Fruit fly (Drosophila melanogaster) whole organism, embryonic: ENCODE data around the gene Fie.

Source experiments
- B-H2 ChIP-seq: fragments of 200-800 bp; sonication (Bioruptor generic); optimal IDR thresholded peaks from 2 replicates; lab custom pipeline; 2018; ENCODE audit warnings: missing biosample characterization, mild to moderate bottlenecking, missing genetic modification characterization
- CG10543 ChIP-seq: fragments of 200-800 bp; sonication (Bioruptor generic); optimal IDR thresholded peaks from 3 replicates; lab custom pipeline; 2017; ENCODE audit warnings: missing biosample characterization, mild to moderate bottlenecking, missing genetic modification characterization, moderate library complexity
- CG10979 ChIP-seq: fragments of 200-800 bp; sonication (Bioruptor generic); optimal IDR thresholded peaks from 2 replicates; lab custom pipeline; 2018; ENCODE audit warnings: missing biosample characterization, mild to moderate bottlenecking, missing genetic modification characterization, moderate library complexity
- CG11695 ChIP-seq: fragments of 200-800 bp; sonication (Bioruptor generic); IDR thresholded peaks from 3 replicates; pipeline ENCODE4 v1.3.6; 2022; ENCODE audit warnings: missing biosample characterization, missing genetic modification characterization
- CG11696 ChIP-seq: fragments of 200-800 bp; sonication (Bioruptor generic); IDR thresholded peaks from 2 replicates; pipeline ENCODE4 v1.3.6; 2022; ENCODE audit warnings: missing biosample characterization, missing genetic modification characterization
- CG12391 ChIP-seq: fragments of 200-800 bp; sonication (Bioruptor generic); optimal IDR thresholded peaks from 3 replicates; lab custom pipeline; 2018; ENCODE audit warnings: missing biosample characterization, mild to moderate bottlenecking, missing genetic modification characterization, moderate library complexity
- CG12942 ChIP-seq: fragments of 200-800 bp; sonication (Bioruptor generic); optimal IDR thresholded peaks from 3 replicates; lab custom pipeline; 2016; ENCODE audit warnings: missing biosample characterization, missing genetic modification characterization
- CG14441 ChIP-seq: fragments of 200-800 bp; sonication (Bioruptor generic); IDR thresholded peaks from 2 replicates; pipeline ENCODE4 v1.3.6; 2022; ENCODE audit warnings: missing biosample characterization, missing genetic modification characterization
- CG1647 ChIP-seq: fragments of 200-800 bp; sonication (Bioruptor generic); optimal IDR thresholded peaks from 3 replicates; lab custom pipeline; 2016; ENCODE audit warnings: missing biosample characterization, missing genetic modification characterization
- CG17612 ChIP-seq: fragments of 200-800 bp; sonication (Bioruptor generic); IDR thresholded peaks from 2 replicates; pipeline ENCODE4 v1.3.6; 2022; ENCODE audit warnings: missing biosample characterization, missing genetic modification characterization
- CG17802 ChIP-seq: fragments of 200-800 bp; sonication (Bioruptor generic); optimal IDR thresholded peaks from 2 replicates; lab custom pipeline; 2018; ENCODE audit warnings: missing biosample characterization, mild to moderate bottlenecking, missing genetic modification characterization, moderate library complexity
- CG17912 ChIP-seq: fragments of 200-800 bp; sonication (Bioruptor generic); optimal IDR thresholded peaks from 2 replicates; lab custom pipeline; 2018; ENCODE audit warnings: missing biosample characterization, mild to moderate bottlenecking, missing genetic modification characterization
- CG18619 ChIP-seq: fragments of 200-800 bp; sonication (Bioruptor generic); optimal IDR thresholded peaks from 3 replicates; lab custom pipeline; 2017; ENCODE audit warnings: missing biosample characterization, mild to moderate bottlenecking, missing genetic modification characterization
- CG2120 ChIP-seq: fragments of 200-800 bp; sonication (Bioruptor generic); optimal IDR thresholded peaks from 3 replicates; lab custom pipeline; 2016; ENCODE audit warnings: missing biosample characterization, missing genetic modification characterization
- CG2678 ChIP-seq: fragments of 200-800 bp; sonication (Bioruptor generic); optimal IDR thresholded peaks from 3 replicates; lab custom pipeline; 2019; ENCODE audit warnings: missing biosample characterization, mild to moderate bottlenecking, missing genetic modification characterization, moderate library complexity
- CG3726 ChIP-seq: fragments of 200-800 bp; sonication (Bioruptor generic); IDR thresholded peaks from 3 replicates; pipeline ENCODE4, ENCODE4 v1.3.6; 2022; ENCODE audit warnings: missing biosample characterization, missing genetic modification characterization
- CG3838 ChIP-seq: fragments of 200-800 bp; sonication (Bioruptor generic); optimal IDR thresholded peaks from 3 replicates; lab custom pipeline; 2016; ENCODE audit warnings: missing biosample characterization, missing genetic modification characterization
- CG43689 ChIP-seq: fragments of 200-800 bp; sonication (Bioruptor generic); IDR thresholded peaks from 2 replicates; pipeline ENCODE4 v1.3.6; 2022; ENCODE audit warnings: missing biosample characterization, missing genetic modification characterization
- CG7786 ChIP-seq: fragments of 200-800 bp; sonication (Bioruptor generic); optimal IDR thresholded peaks from 2 replicates; lab custom pipeline; 2016; ENCODE audit warnings: missing biosample characterization, missing genetic modification characterization
- CG9437 ChIP-seq: fragments of 200-800 bp; sonication (Bioruptor generic); optimal IDR thresholded peaks from 2 replicates; lab custom pipeline; 2018; ENCODE audit warnings: missing biosample characterization, mild to moderate bottlenecking, missing genetic modification characterization
- CG9876 ChIP-seq: fragments of 200-800 bp; sonication (Bioruptor generic); optimal IDR thresholded peaks from 2 replicates; lab custom pipeline; 2016; ENCODE audit warnings: missing biosample characterization, missing genetic modification characterization
- CG9932 ChIP-seq: fragments of 200-800 bp; sonication (Bioruptor generic); IDR thresholded peaks from 2 replicates; pipeline ENCODE4 v1.3.6; 2022; ENCODE audit warnings: missing biosample characterization, missing genetic modification characterization
- Fer1 ChIP-seq: fragments of 200-800 bp; sonication (Bioruptor generic); optimal IDR thresholded peaks from 2 replicates; lab custom pipeline; 2017; ENCODE audit warnings: missing biosample characterization, mild to moderate bottlenecking, missing genetic modification characterization
- Hey ChIP-seq: fragments of 200-800 bp; sonication (Bioruptor generic); optimal IDR thresholded peaks from 3 replicates; lab custom pipeline; 2018; ENCODE audit warnings: missing biosample characterization, mild to moderate bottlenecking, missing genetic modification characterization
- HmgD ChIP-seq: fragments of 200-800 bp; sonication (Bioruptor generic); optimal IDR thresholded peaks from 3 replicates; lab custom pipeline; 2016; ENCODE audit warnings: missing biosample characterization, missing genetic modification characterization
- Lpt ChIP-seq: fragments of >200 bp; optimal IDR thresholded peaks from 2 replicates; lab custom pipeline; 2018; ENCODE audit warnings: missing biosample characterization, missing genetic modification characterization
- Myb ChIP-seq: fragments of 200-800 bp; sonication (Bioruptor generic); optimal IDR thresholded peaks from 2 replicates; lab custom pipeline; 2016; ENCODE audit warnings: missing biosample characterization, missing genetic modification characterization
- NC2β ChIP-seq: fragments of 200-800 bp; sonication (Bioruptor generic); optimal IDR thresholded peaks from 2 replicates; lab custom pipeline; 2016; ENCODE audit warnings: missing biosample characterization, missing genetic modification characterization
- Neu2 ChIP-seq: fragments of 200-800 bp; sonication (Bioruptor generic); optimal IDR thresholded peaks from 3 replicates; lab custom pipeline; 2016; ENCODE audit warnings: missing biosample characterization, missing genetic modification characterization, borderline replicate concordance
- Nf-YC ChIP-seq: fragments of 200-800 bp; optimal IDR thresholded peaks from 3 replicates; lab custom pipeline; 2019; ENCODE audit warnings: missing biosample characterization, mild to moderate bottlenecking, missing genetic modification characterization, moderate library complexity
- Rx ChIP-seq: fragments of 200-800 bp; sonication (Bioruptor generic); IDR thresholded peaks from 2 replicates; pipeline ENCODE4 v1.3.6; 2022; ENCODE audit warnings: missing biosample characterization, missing genetic modification characterization
- Sin3A ChIP-seq: fragments of >200 bp; optimal IDR thresholded peaks from 2 replicates; lab custom pipeline; 2018
- ara ChIP-seq: fragments of 200-800 bp; sonication (Bioruptor generic); IDR thresholded peaks from 2 replicates; pipeline ENCODE4 v1.3.6; 2022; ENCODE audit warnings: missing biosample characterization, missing genetic modification characterization
- chinmo ChIP-seq: fragments of 200-800 bp; sonication (Bioruptor generic); IDR thresholded peaks from 4 replicates; pipeline ENCODE4 v1.3.6; 2022; ENCODE audit warnings: missing biosample characterization, missing genetic modification characterization; ENCODE audit not compliant: partially characterized antibody
- da ChIP-seq: fragments of 200-800 bp; sonication (Bioruptor generic); optimal IDR thresholded peaks from 2 replicates; lab custom pipeline; 2016; ENCODE audit warnings: missing biosample characterization, missing genetic modification characterization
- ewg ChIP-seq: fragments of 200-800 bp; sonication (Bioruptor generic); optimal IDR thresholded peaks from 3 replicates; lab custom pipeline; 2017; ENCODE audit warnings: mild to moderate bottlenecking, missing biosample characterization, missing genetic modification reagents, missing genetic modification characterization
- eyg ChIP-seq: fragments of 200-800 bp; sonication (Bioruptor generic); optimal IDR thresholded peaks from 3 replicates; lab custom pipeline; 2016; ENCODE audit warnings: missing biosample characterization, missing genetic modification characterization
- fd102C ChIP-seq: fragments of 200-800 bp; sonication (Bioruptor generic); optimal IDR thresholded peaks from 2 replicates; lab custom pipeline; 2018; ENCODE audit warnings: missing biosample characterization, mild to moderate bottlenecking, missing genetic modification characterization, moderate library complexity
- h ChIP-seq: fragments of >200 bp; optimal IDR thresholded peaks from 2 replicates; lab custom pipeline; 2017
- lbe ChIP-seq: fragments of 200-800 bp; sonication (Bioruptor generic); optimal IDR thresholded peaks from 2 replicates; lab custom pipeline; 2016; ENCODE audit warnings: missing biosample characterization, mild to moderate bottlenecking, missing genetic modification characterization
- luna ChIP-seq: fragments of 200-800 bp; sonication (Bioruptor generic); optimal IDR thresholded peaks from 2 replicates; lab custom pipeline; 2016; ENCODE audit warnings: missing biosample characterization, missing genetic modification characterization
- otp ChIP-seq: fragments of 200-800 bp; sonication (Bioruptor generic); IDR thresholded peaks from 3 replicates; pipeline ENCODE4, ENCODE4 v1.3.6; 2022; ENCODE audit warnings: missing biosample characterization, missing genetic modification characterization
- rib ChIP-seq: fragments of 200-800 bp; sonication (Bioruptor generic); IDR thresholded peaks from 2 replicates; pipeline ENCODE4 v1.3.6; 2022; ENCODE audit warnings: missing biosample characterization, missing genetic modification characterization
- slbo ChIP-seq: fragments of 200-800 bp; sonication (Bioruptor generic); IDR thresholded peaks from 2 replicates; pipeline ENCODE4 v1.3.6; 2022; ENCODE audit warnings: missing biosample characterization, missing genetic modification characterization
- tll ChIP-seq, 2 experiments: fragments of 200-800 bp in 1 of 2; fragments of >200 bp in 1 of 2; sonication (Bioruptor generic) in 1 of 2; optimal IDR thresholded peaks; 2 replicates each; lab custom pipeline; 2017 to 2019; ENCODE audit warnings: missing biosample characterization in 2 of 2, missing genetic modification characterization in 2 of 2, mild to moderate bottlenecking in 1 of 2, moderate library complexity in 1 of 2
- twi ChIP-seq: fragments of 200-800 bp; optimal IDR thresholded peaks from 2 replicates; lab custom pipeline; 2019; ENCODE audit warnings: missing biosample characterization, mild to moderate bottlenecking, missing genetic modification characterization, moderate library complexity
- usp ChIP-seq: fragments of >200 bp; optimal IDR thresholded peaks from 2 replicates; lab custom pipeline; 2017; ENCODE audit warnings: missing biosample characterization, missing genetic modification characterization
- vfl ChIP-seq: fragments of 200-800 bp; sonication (Bioruptor generic); optimal IDR thresholded peaks from 2 replicates; lab custom pipeline; 2016; ENCODE audit warnings: missing biosample characterization, missing genetic modification characterization
- zen ChIP-seq: fragments of 200-800 bp; sonication (Bioruptor generic); optimal IDR thresholded peaks from 3 replicates; lab custom pipeline; 2018; ENCODE audit warnings: missing biosample characterization, mild to moderate bottlenecking, missing genetic modification characterization, moderate library complexity
- zfh2 ChIP-seq: fragments of 200-800 bp; sonication (Bioruptor generic); optimal IDR thresholded peaks from 2 replicates; lab custom pipeline; 2016; ENCODE audit warnings: missing biosample characterization, missing genetic modification characterization

Fie gene

DNA sequence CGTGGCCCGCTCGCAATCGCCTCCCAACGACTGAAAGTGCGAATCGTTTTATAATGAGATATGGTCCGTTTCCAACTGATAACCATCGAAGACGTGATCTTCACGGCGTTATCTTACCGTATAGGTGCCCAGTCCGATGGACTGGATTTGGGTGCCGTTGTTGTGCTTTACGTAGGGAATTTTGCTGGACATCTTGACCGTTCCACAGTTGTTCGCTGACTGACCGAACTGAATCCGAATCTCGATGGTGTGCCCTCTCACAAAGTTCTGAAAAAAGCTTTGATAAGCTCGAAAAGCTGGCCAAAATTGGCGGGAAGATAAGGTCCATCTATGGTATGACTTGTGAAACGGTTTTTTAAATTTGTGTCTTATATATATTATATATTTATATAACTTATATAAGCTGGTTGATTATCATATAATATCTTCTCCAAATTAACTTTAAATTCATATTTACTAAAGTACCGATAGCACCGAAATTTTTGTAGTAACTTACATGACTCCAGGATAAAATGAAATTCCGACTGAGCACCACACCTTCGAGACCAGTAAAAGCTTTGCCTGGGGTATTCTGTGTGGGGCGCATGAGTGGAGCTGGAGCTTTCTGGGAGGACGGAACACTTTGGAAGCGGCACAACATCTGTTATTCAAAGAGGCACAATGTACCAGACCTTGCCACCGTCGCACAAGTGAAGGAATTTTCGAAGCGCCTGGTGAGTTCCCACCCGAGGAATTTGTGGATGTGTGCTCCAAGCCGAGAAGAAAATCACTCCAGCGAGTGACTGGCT, 50.1 kb downstream of the Fie start, which contains the start of the genes CG10863 and CG14982 (continued):
- TF ChIP-seq Nf-YC (peak; percentile 4), CG17802 (tag; lab: Kevin White, UChicago) (no peak), chinmo (peak; percentile 50; the same call in 1 of the 4 replicates), CG10543 (GFP tag; lab: Kevin White, UChicago) (peak; percentile 74), zen (tag; lab: Kevin White, UChicago) (no peak), Myb (GFP tag; lab: Kevin White, UChicago) (peak; percentile 20), da (no peak), CG2678 (tag; lab: Kevin White, UChicago) (peak; percentile 11), h (no peak), CG7786 (GFP tag; lab: Kevin White, UChicago) (no peak), CG11696 (GFP tag; lab: Robert Waterston, UW) (no peak), CG10979 (tag; lab: Kevin White, UChicago) (no peak), Rx (GFP tag; lab: Robert Waterston, UW) (no peak), vfl (no peak), usp (no peak), twi (tag; lab: Kevin White, UChicago) (no peak), ara (GFP tag; lab: Robert Waterston, UW) (no peak), tll (GFP tag; optimal IDR thresholded peaks at IDR 0.05; lab: Kevin White, UChicago) (no peak), CG43689 (GFP tag; lab: Robert Waterston, UW) (no peak), CG14441 (no peak), zfh2 (GFP tag; lab: Kevin White, UChicago) (no peak), CG12391 (tag; lab: Kevin White, UChicago) (no peak), NC2β (no peak), CG11695 (no peak), B-H2 (GFP tag; lab: Kevin White, UChicago) (peak; percentile 35), Sin3A (no peak), otp (GFP tag; lab: Robert Waterston, UW) (no peak), CG9437 (no peak), Hey (tag; lab: Kevin White, UChicago) (no peak), Lpt (GFP tag; lab: Kevin White, UChicago) (no peak), Fer1 (GFP tag; lab: Kevin White, UChicago) (peak; percentile 29), CG3838 (GFP tag; lab: Kevin White, UChicago) (no peak), fd102C (GFP tag; lab: Kevin White, UChicago) (no peak), slbo (GFP tag; lab: Robert Waterston, UW) (peak; percentile 31; the same call in 1 of the 2 replicates), CG18619 (no peak), CG12942 (GFP tag; lab: Kevin White, UChicago) (no peak), Neu2 (no peak), CG1647 (GFP tag; lab: Kevin White, UChicago) (no peak), CG9932 (GFP tag; lab: Robert Waterston, UW) (no peak), eyg (no peak), lbe (peak; percentile 8), CG17912 (GFP tag; lab: Kevin White, UChicago) (no peak), CG3726 (GFP tag; lab: Robert Waterston, UW) (0 out of 3 replicates have a peak, but pooled peaks have one; percentile 9), luna (GFP tag; lab: Kevin White, UChicago) (no peak), HmgD (GFP tag; lab: Kevin White, UChicago) (no peak), CG17612 (no peak), CG2120 (GFP tag; lab: Kevin White, UChicago) (no peak), ewg (GFP tag; lab: Kevin White, UChicago) (peak; percentile 61), CG9876 (GFP tag; lab: Kevin White, UChicago) (no peak), rib (no peak)
